Worm (Caenorhabditis elegans) whole organism, L1 larva: ENCODE measurements around the gene T19D12.10.

Experiments
- alr-1 ChIP-seq: fragments of 200-800 bp; sonication (Bioruptor generic); optimal IDR thresholded peaks from 2 replicates; lab custom pipeline; 2018; ENCODE audit warnings: borderline replicate concordance, mild to moderate bottlenecking, missing genetic modification characterization, missing compliant biosample characterization
- aly-2 ChIP-seq: fragments of 150-350 bp; optimal IDR thresholded peaks from 2 replicates; lab custom pipeline; 2014; ENCODE audit warnings: missing biosample characterization, missing genetic modification characterization
- ama-1 ChIP-seq: fragments of 150-350 bp; optimal IDR thresholded peaks from 2 replicates; lab custom pipeline; 2014
- blmp-1 ChIP-seq: fragments of 150-350 bp; optimal IDR thresholded peaks from 2 replicates; lab custom pipeline; 2014; ENCODE audit warnings: missing biosample characterization, missing genetic modification characterization
- dpl-1 ChIP-seq, 3 experiments: fragments of 150-350 bp in 2 of 3; sonication (generic microtip) in 1 of 3; optimal IDR thresholded peaks; 2 replicates each; lab custom pipeline; 2014 to 2017; ENCODE audit warnings: missing biosample characterization in 3 of 3, missing genetic modification characterization in 3 of 3, missing genetic modification reagents in 3 of 3
- dsc-1 ChIP-seq: sonication (generic microtip); optimal IDR thresholded peaks from 2 replicates; lab custom pipeline; 2016; ENCODE audit warnings: mild to moderate bottlenecking, missing genetic modification characterization, missing compliant biosample characterization
- egl-27 ChIP-seq, 2 experiments: fragments of 150-350 bp in 1 of 2; sonication (generic microtip); optimal IDR thresholded peaks; 3 replicates each; lab custom pipeline; 2017 to 2018; ENCODE audit warnings: missing biosample characterization in 2 of 2, missing genetic modification characterization in 2 of 2, missing genetic modification reagents in 2 of 2
- elt-2 ChIP-seq: sonication (generic microtip); optimal IDR thresholded peaks from 2 replicates; lab custom pipeline; 2016; ENCODE audit warnings: missing genetic modification characterization, mild to moderate bottlenecking, inconsistent platforms, missing compliant biosample characterization, missing genetic modification reagents
- elt-3 ChIP-seq, 6 experiments: fragments of 150-350 bp in 1 of 6; sonication (generic microtip); optimal IDR thresholded peaks; 2 replicates each; lab custom pipeline; 2017 to 2018; ENCODE audit warnings: missing biosample characterization in 6 of 6, missing genetic modification characterization in 6 of 6, inconsistent platforms in 1 of 6
- ets-5 ChIP-seq: fragments of 200-800 bp; sonication (Bioruptor generic); IDR thresholded peaks from 2 replicates; pipeline ENCODE4 v1.3.6; 2022; ENCODE audit warnings: missing genetic modification characterization, missing compliant biosample characterization
- fkh-10 ChIP-seq: sonication (generic microtip); optimal IDR thresholded peaks from 2 replicates; lab custom pipeline; 2017; ENCODE audit warnings: missing biosample characterization, missing genetic modification reagents, missing genetic modification characterization
- fkh-4 ChIP-seq: sonication (generic microtip); optimal IDR thresholded peaks from 2 replicates; lab custom pipeline; 2016; ENCODE audit warnings: missing compliant biosample characterization, missing genetic modification characterization, borderline replicate concordance
- fkh-8 ChIP-seq: sonication (generic microtip); optimal IDR thresholded peaks from 2 replicates; lab custom pipeline; 2016; ENCODE audit warnings: mild to moderate bottlenecking, missing genetic modification characterization, missing compliant biosample characterization
- fos-1 ChIP-seq: fragments of 150-350 bp; optimal IDR thresholded peaks from 2 replicates; lab custom pipeline; 2014; ENCODE audit warnings: missing biosample characterization, missing genetic modification characterization
- grh-1 ChIP-seq: fragments of 200-800 bp; sonication (Bioruptor generic); IDR thresholded peaks from 2 replicates; pipeline ENCODE4 v1.3.6; 2022; ENCODE audit warnings: missing genetic modification reagents, missing genetic modification characterization, missing compliant biosample characterization
- hlh-17 ChIP-seq: fragments of 200-800 bp; sonication (Bioruptor generic); optimal IDR thresholded peaks from 2 replicates; lab custom pipeline; 2018; ENCODE audit warnings: missing genetic modification characterization, mild to moderate bottlenecking, missing compliant biosample characterization, moderate library complexity, borderline replicate concordance
- irx-1 ChIP-seq: sonication (generic microtip); optimal IDR thresholded peaks from 2 replicates; lab custom pipeline; 2016; ENCODE audit warnings: missing genetic modification characterization, missing compliant biosample characterization
- isw-1 ChIP-seq: fragments of 200-800 bp; sonication (Bioruptor generic); IDR thresholded peaks from 2 replicates; pipeline ENCODE4 v1.3.6; 2022; ENCODE audit warnings: missing genetic modification characterization, missing compliant biosample characterization
- lin-15B ChIP-seq: fragments of 150-350 bp; sonication (generic microtip); optimal IDR thresholded peaks from 3 replicates; lab custom pipeline; 2014; ENCODE audit warnings: missing biosample characterization, missing genetic modification characterization
- lin-35 ChIP-seq, 2 experiments: fragments of 150-350 bp; optimal IDR thresholded peaks; 2 replicates each; lab custom pipeline; 2014; ENCODE audit warnings: missing biosample characterization in 2 of 2, missing genetic modification characterization in 2 of 2, missing genetic modification reagents in 2 of 2
- lir-3 ChIP-seq: sonication (generic microtip); optimal IDR thresholded peaks from 2 replicates; lab custom pipeline; 2016; ENCODE audit warnings: mild to moderate bottlenecking, missing genetic modification characterization, moderate library complexity, missing compliant biosample characterization; ENCODE audit not compliant: poor library complexity
- mab-9 ChIP-seq: fragments of 200-800 bp; sonication (Bioruptor generic); IDR thresholded peaks from 2 replicates; pipeline ENCODE4 v1.3.6; 2022; ENCODE audit warnings: missing genetic modification reagents, missing genetic modification characterization, missing compliant biosample characterization
- mdl-1 ChIP-seq, 2 experiments: fragments of 150-350 bp; optimal IDR thresholded peaks; 2 replicates each; lab custom pipeline; 2014 to 2017; ENCODE audit warnings: missing biosample characterization in 2 of 2, missing genetic modification characterization in 2 of 2, inconsistent platforms in 1 of 2
- nhr-237 ChIP-seq: fragments of 150-350 bp; optimal IDR thresholded peaks from 2 replicates; lab custom pipeline; 2014; ENCODE audit warnings: missing biosample characterization, missing genetic modification characterization
- nhr-28 ChIP-seq: fragments of 150-350 bp; optimal IDR thresholded peaks from 2 replicates; lab custom pipeline; 2014; ENCODE audit warnings: missing biosample characterization, missing genetic modification characterization
- nhr-76 ChIP-seq: sonication (generic microtip); optimal IDR thresholded peaks from 2 replicates; lab custom pipeline; 2017; ENCODE audit warnings: missing biosample characterization, missing genetic modification characterization
- nhr-84 ChIP-seq: sonication (generic microtip); optimal IDR thresholded peaks from 2 replicates; lab custom pipeline; 2017; ENCODE audit warnings: missing biosample characterization, missing genetic modification characterization
- nhr-85 ChIP-seq: sonication (generic microtip); peaks from one replicate; lab custom pipeline; 2016; ENCODE audit warnings: missing genetic modification characterization, inconsistent platforms, missing compliant biosample characterization
- pag-3 ChIP-seq: sonication (generic microtip); optimal IDR thresholded peaks from 2 replicates; lab custom pipeline; 2017; ENCODE audit warnings: missing genetic modification characterization, mild to moderate bottlenecking, missing compliant biosample characterization, antibody characterized with exemption, borderline replicate concordance; ENCODE audit not compliant: insufficient read depth
- pax-3 ChIP-seq: fragments of 200-800 bp; sonication (Bioruptor generic); optimal IDR thresholded peaks from 2 replicates; lab custom pipeline; 2018; ENCODE audit warnings: mild to moderate bottlenecking, missing genetic modification characterization, moderate library complexity, missing compliant biosample characterization
- pqm-1 ChIP-seq: sonication (generic microtip); optimal IDR thresholded peaks from 3 replicates; lab custom pipeline; 2017; ENCODE audit warnings: missing biosample characterization, missing genetic modification characterization
- snpc-4 ChIP-seq: fragments of 150-350 bp; optimal IDR thresholded peaks from 2 replicates; lab custom pipeline; 2014; ENCODE audit warnings: missing biosample characterization, missing genetic modification characterization
- sup-37 ChIP-seq: fragments of 200-800 bp; sonication (Bioruptor generic); optimal IDR thresholded peaks from 2 replicates; lab custom pipeline; 2018; ENCODE audit warnings: mild to moderate bottlenecking, missing genetic modification characterization, missing compliant biosample characterization
- tbx-2 ChIP-seq: sonication (generic microtip); optimal IDR thresholded peaks from 2 replicates; lab custom pipeline; 2016; ENCODE audit warnings: missing genetic modification characterization, missing compliant biosample characterization
- unc-62 ChIP-seq: fragments of 150-350 bp; optimal IDR thresholded peaks from 2 replicates; lab custom pipeline; 2014; ENCODE audit warnings: missing biosample characterization, missing genetic modification reagents, missing genetic modification characterization
- xbp-1 ChIP-seq: sonication (generic microtip); optimal IDR thresholded peaks from 2 replicates; lab custom pipeline; 2016; ENCODE audit warnings: missing genetic modification characterization, missing compliant biosample characterization
- zag-1 ChIP-seq: fragments of 150-350 bp; optimal IDR thresholded peaks from 2 replicates; lab custom pipeline; 2014; ENCODE audit warnings: missing biosample characterization, missing genetic modification characterization
- ztf-4 ChIP-seq: fragments of 150-350 bp; optimal IDR thresholded peaks from 2 replicates; lab custom pipeline; 2014; ENCODE audit warnings: missing biosample characterization, missing genetic modification characterization

T19D12.10 gene

ce11 chrII:6642180-6642579, 16.5 kb downstream of the T19D12.10 start:
- TF ChIP-seq ets-5 (GFP tag; lab: Robert Waterston, UW) (no peak), unc-62 (no peak), grh-1 (GFP tag; lab: Robert Waterston, UW) (no peak), nhr-76 (tag; lab: Kevin White, UChicago) (no peak), isw-1 (GFP tag; lab: Robert Waterston, UW) (no peak), fkh-10 (GFP tag; lab: Kevin White, UChicago) (peak; percentile 20), hlh-17 (GFP tag; lab: Kevin White, UChicago) (no peak), pax-3 (tag; lab: Kevin White, UChicago) (no peak), dsc-1 (tag; lab: Kevin White, UChicago) (peak; percentile 53), elt-3 (tag; optimal IDR thresholded peaks at IDR 0.05; lab: Kevin White, UChicago) (no peak)

ce11 chrII:6637854-6638253, 20.8 kb downstream of the T19D12.10 start:
- TF ChIP-seq pax-3 (tag; lab: Kevin White, UChicago) (no peak), egl-27 (tag; optimal IDR thresholded peaks at IDR 0.05; lab: Kevin White, UChicago) (no peak), elt-3 (tag; optimal IDR thresholded peaks at IDR 0.05; lab: Kevin White, UChicago) (no peak), lir-3 (no peak), aly-2 (no peak), pag-3 (tag; lab: Kevin White, UChicago) (no peak), nhr-237 (tag; lab: Kevin White, UChicago) (no peak), dsc-1 (tag; lab: Kevin White, UChicago) (no peak), lin-35 (GFP tag; optimal IDR thresholded peaks at IDR 0.05; lab: Kevin White, UChicago) (no peak), alr-1 (tag; lab: Kevin White, UChicago) (no peak), ama-1 (lab: Kevin White, UChicago) (no peak), pqm-1 (tag; lab: Kevin White, UChicago) (no peak), ztf-4 (tag; lab: Kevin White, UChicago) (no peak), zag-1 (tag; lab: Kevin White, UChicago) (no peak), fkh-10 (GFP tag; lab: Kevin White, UChicago) (no peak), nhr-84 (tag; lab: Kevin White, UChicago) (no peak), tbx-2 (tag; lab: Kevin White, UChicago) (no peak), lin-15B (tag; lab: Kevin White, UChicago) (no peak), xbp-1 (tag; lab: Kevin White, UChicago) (no peak), dpl-1 (GFP tag; optimal IDR thresholded peaks at IDR 0.05; lab: Kevin White, UChicago) (no peak)

ce11 chrII:6636136-6636535, 22.5 kb downstream of the T19D12.10 start, which contains the start of gene T19D12.5:
TSS of gene T19D12.5 (minus strand) at chrII:6636236.
- TF ChIP-seq irx-1 (tag; lab: Kevin White, UChicago) (no peak), fos-1 (tag; lab: Kevin White, UChicago) (no peak), zag-1 (tag; lab: Kevin White, UChicago) (no peak), unc-62 (no peak), snpc-4 (no peak), fkh-8 (tag; lab: Kevin White, UChicago) (no peak), nhr-85 (tag; lab: Kevin White, UChicago) (no peak), fkh-4 (tag; lab: Kevin White, UChicago) (no peak), mab-9 (GFP tag; lab: Robert Waterston, UW) (no peak), blmp-1 (tag; lab: Kevin White, UChicago) (no peak), sup-37 (GFP tag; lab: Kevin White, UChicago) (no peak)

ce11 chrII:6631995-6632394, 26.7 kb downstream of the T19D12.10 start:
- TF ChIP-seq nhr-28 (no peak), mdl-1 (tag; optimal IDR thresholded peaks at IDR 0.05; lab: Kevin White, UChicago) (no peak), fkh-4 (tag; lab: Kevin White, UChicago) (no peak), lin-35 (GFP tag; optimal IDR thresholded peaks at IDR 0.05; lab: Kevin White, UChicago) (no peak), elt-2 (tag; lab: Kevin White, UChicago) (peak; percentile 67)
